Fruit fly (Drosophila melanogaster) whole organism: ENCODE data around the gene Takl1.
A peak's percentile ranks its signal among the peaks of the same experiment; 100 is the strongest.

Source experiments
- Dll ChIP-seq: fragments of >200 bp; optimal IDR thresholded peaks from 2 replicates; lab custom pipeline; 2017
- EcR ChIP-seq, 2 experiments: fragments of >200 bp; optimal IDR thresholded peaks; 2 replicates each; lab custom pipeline; 2017; ENCODE audit warnings: missing biosample characterization in 2 of 2, missing genetic modification characterization in 2 of 2, missing genetic modification reagents in 2 of 2
- pan ChIP-seq: fragments of >200 bp; optimal IDR thresholded peaks from 2 replicates; lab custom pipeline; 2017
- psq ChIP-seq: fragments of >200 bp; optimal IDR thresholded peaks from 2 replicates; lab custom pipeline; 2017
- usp ChIP-seq: fragments of >200 bp; optimal IDR thresholded peaks from 2 replicates; lab custom pipeline; 2017; ENCODE audit warnings: missing biosample characterization, missing genetic modification characterization, mixed read lengths

DNA sequence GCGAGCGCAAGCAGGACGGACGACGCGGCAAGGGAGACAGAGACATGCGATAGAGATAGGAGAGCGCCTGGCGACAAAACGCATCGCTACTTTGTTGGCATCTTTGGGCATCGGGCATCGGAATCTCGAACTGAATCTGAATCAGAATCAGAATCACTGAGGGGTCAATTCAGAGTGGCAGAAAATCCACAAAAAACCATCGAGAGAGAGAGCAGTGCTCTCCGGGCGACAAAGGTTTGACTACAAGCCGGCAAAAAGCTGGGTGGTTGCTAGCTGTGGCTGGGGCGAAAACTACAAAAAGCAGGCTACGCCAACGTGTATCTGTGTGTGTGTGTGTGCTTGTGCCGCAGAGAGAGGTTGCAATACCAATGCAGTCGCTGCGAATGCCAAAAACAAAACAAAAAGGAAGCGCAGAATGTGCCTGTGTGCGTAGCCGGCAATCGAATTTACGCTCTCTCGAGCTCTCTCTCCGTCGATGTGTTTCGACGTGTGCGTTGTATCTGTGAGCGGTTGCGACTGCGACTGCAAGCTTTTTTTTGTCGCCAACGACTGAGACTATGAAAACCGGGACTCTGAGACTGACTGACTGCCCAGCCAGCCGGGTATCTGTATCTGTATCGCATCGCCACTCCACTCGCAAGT is 6.0 kb upstream of the Takl1 start:
- peak in 1 of 2 experiments; percentile 58 for TF ChIP-seq EcR (GFP tag; optimal IDR thresholded peaks at IDR 0.05; lab: Kevin White, UChicago)
- no peak for TF ChIP-seq usp (GFP tag; lab: Kevin White, UChicago)
- TF ChIP-seq pan (lab: Kevin White, UChicago): no peak
- TF ChIP-seq psq (lab: Kevin White, UChicago): no peak
- peak; percentile 89 for TF ChIP-seq Dll (lab: Kevin White, UChicago)
